Worm (Caenorhabditis elegans): ENCODE results near the gene F28D1.6.

The F28D1.6 gene

ce11 chrIV:12389951-12390350, 5.0 kb upstream of the F28D1.6 start, which contains the start of gene spe-45:
TSS of gene spe-45 (minus strand) at chrIV:12390095.
- TF ChIP-seq ceh-39 (tag; optimal IDR thresholded peaks at IDR 0.05): no peak
- no peak for TF ChIP-seq mep-1 (tag; optimal IDR thresholded peaks at IDR 0.05)
- TF ChIP-seq elt-1 (tag; optimal IDR thresholded peaks at IDR 0.05; ENCODE audit: borderline replicate concordance, insufficient read depth): no peak
- TF ChIP-seq ceh-43 (GFP tag; optimal IDR thresholded peaks at IDR 0.05): no peak
- TF ChIP-seq unc-39 (tag; optimal IDR thresholded peaks at IDR 0.05): no peak
- no peak for TF ChIP-seq unc-62 (GFP tag; optimal IDR thresholded peaks at IDR 0.05)
- TF ChIP-seq cnd-1 (tag; optimal IDR thresholded peaks at IDR 0.05): no peak
- no peak for TF ChIP-seq nhr-237 (tag; optimal IDR thresholded peaks at IDR 0.05)
- no peak for TF ChIP-seq mab-5 (tag; optimal IDR thresholded peaks at IDR 0.05)
- no peak for TF ChIP-seq unc-120 (tag; optimal IDR thresholded peaks at IDR 0.05; ENCODE audit: poor library complexity, severe bottlenecking)
- no peak for TF ChIP-seq ham-2 (GFP tag; optimal IDR thresholded peaks at IDR 0.05)
- no peak for TF ChIP-seq mls-2 (tag; optimal IDR thresholded peaks at IDR 0.05)
- TF ChIP-seq sptf-1 (tag; optimal IDR thresholded peaks at IDR 0.05): no peak
- TF ChIP-seq ceh-83 (GFP tag; optimal IDR thresholded peaks at IDR 0.05): no peak

- no peak for TF ChIP-seq bed-3 (GFP tag; optimal IDR thresholded peaks at IDR 0.05)
- no peak for TF ChIP-seq cnd-1 (tag; optimal IDR thresholded peaks at IDR 0.05)
- TF ChIP-seq M03D4.4 (tag; optimal IDR thresholded peaks at IDR 0.05): no peak
- TF ChIP-seq elt-3 (tag; optimal IDR thresholded peaks at IDR 0.05): no peak
- TF ChIP-seq lin-32 (GFP tag; optimal IDR thresholded peaks at IDR 0.05): no peak
- TF ChIP-seq nhr-12 (tag; optimal IDR thresholded peaks at IDR 0.05): no peak
- no peak for TF ChIP-seq elt-1 (tag; optimal IDR thresholded peaks at IDR 0.05; ENCODE audit: borderline replicate concordance, insufficient read depth)
- no peak for TF ChIP-seq pha-4 (tag; optimal IDR thresholded peaks at IDR 0.05)
- no peak for TF ChIP-seq ham-2 (GFP tag; optimal IDR thresholded peaks at IDR 0.05)
- no peak for TF ChIP-seq drap-1 (GFP tag; optimal IDR thresholded peaks at IDR 0.05)
- TF ChIP-seq unc-39 (tag; optimal IDR thresholded peaks at IDR 0.05): no peak
- TF ChIP-seq lsy-2 (tag; optimal IDR thresholded peaks at IDR 0.05): no peak
These were observed 2.1 kb downstream of the F28D1.6 start, which contains the start of gene thn-2 for ce11 chrIV:12382864-12383263. TSS of gene thn-2 (plus strand) at chrIV:12383170.

ce11 chrIV:12379784-12380183, 5.2 kb downstream of the F28D1.6 start, which contains the start of gene thn-1:
TSS of gene thn-1 (plus strand) at chrIV:12380084.
- TF ChIP-seq ztf-11 (tag; optimal IDR thresholded peaks at IDR 0.05) (no peak), bed-3 (GFP tag; optimal IDR thresholded peaks at IDR 0.05) (no peak), pha-4 (tag; optimal IDR thresholded peaks at IDR 0.05) (no peak), ceh-83 (GFP tag; optimal IDR thresholded peaks at IDR 0.05) (no peak), ceh-43 (GFP tag; optimal IDR thresholded peaks at IDR 0.05) (no peak), ceh-39 (tag; optimal IDR thresholded peaks at IDR 0.05) (no peak), mab-5 (tag; optimal IDR thresholded peaks at IDR 0.05) (no peak), zip-8 (tag; optimal IDR thresholded peaks at IDR 0.05) (no peak), mep-1 (tag; optimal IDR thresholded peaks at IDR 0.05) (no peak), tbx-8 (GFP tag; optimal IDR thresholded peaks at IDR 0.05) (no peak), hlh-1 (tag; optimal IDR thresholded peaks at IDR 0.05) (no peak), nhr-2 (tag; optimal IDR thresholded peaks at IDR 0.05) (no peak), drap-1 (GFP tag; optimal IDR thresholded peaks at IDR 0.05) (no peak), nhr-28 (tag; optimal IDR thresholded peaks at IDR 0.05) (no peak), nhr-12 (tag; optimal IDR thresholded peaks at IDR 0.05) (no peak), nhr-76 (tag; optimal IDR thresholded peaks at IDR 0.05) (no peak), cnd-1 (tag; optimal IDR thresholded peaks at IDR 0.05) (no peak)

ce11 chrIV:12378919-12379318, 6.0 kb downstream of the F28D1.6 start:
- TF ChIP-seq lin-32 (GFP tag; optimal IDR thresholded peaks at IDR 0.05) (no peak), lsy-2 (tag; optimal IDR thresholded peaks at IDR 0.05) (no peak), ces-1 (GFP tag; optimal IDR thresholded peaks at IDR 0.05) (no peak), nhr-237 (tag; optimal IDR thresholded peaks at IDR 0.05) (no peak), cnd-1 (tag; optimal IDR thresholded peaks at IDR 0.05) (no peak), blmp-1 (tag; optimal IDR thresholded peaks at IDR 0.05) (no peak), unc-62 (GFP tag; optimal IDR thresholded peaks at IDR 0.05) (no peak), drap-1 (GFP tag; optimal IDR thresholded peaks at IDR 0.05) (no peak), ceh-83 (GFP tag; optimal IDR thresholded peaks at IDR 0.05) (no peak), elt-1 (tag; optimal IDR thresholded peaks at IDR 0.05; ENCODE audit: borderline replicate concordance, insufficient read depth) (no peak)

- TF ChIP-seq hlh-1 (tag; optimal IDR thresholded peaks at IDR 0.05): no peak
- TF ChIP-seq nhr-2 (tag; optimal IDR thresholded peaks at IDR 0.05): peak; percentile 80
- TF ChIP-seq elt-3 (tag; optimal IDR thresholded peaks at IDR 0.05): no peak
- TF ChIP-seq drap-1 (GFP tag; optimal IDR thresholded peaks at IDR 0.05): no peak
- no peak for TF ChIP-seq snpc-4 (tag; optimal IDR thresholded peaks at IDR 0.05)
- no peak for TF ChIP-seq elt-1 (tag; optimal IDR thresholded peaks at IDR 0.05; ENCODE audit: borderline replicate concordance, insufficient read depth)
- TF ChIP-seq sptf-1 (tag; optimal IDR thresholded peaks at IDR 0.05): no peak
- TF ChIP-seq blmp-1 (tag; optimal IDR thresholded peaks at IDR 0.05): no peak
- TF ChIP-seq ceh-39 (tag; optimal IDR thresholded peaks at IDR 0.05): peak; percentile 36
- TF ChIP-seq unc-39 (tag; optimal IDR thresholded peaks at IDR 0.05): no peak
- no peak for TF ChIP-seq ces-1 (GFP tag; optimal IDR thresholded peaks at IDR 0.05)
- TF ChIP-seq unc-62 (GFP tag; optimal IDR thresholded peaks at IDR 0.05): no peak
These were observed 8.9 kb downstream of the F28D1.6 start, which contains the start of gene atz-1 for ce11 chrIV:12376021-12376420. TSS of gene atz-1 (minus strand) at chrIV:12376121.

All from whole organism, mixed stage, embryonic.